Fruit fly (Drosophila melanogaster) whole organism, pupa: ENCODE measurements around the gene CG31099.

Experiments used
- CG10348 ChIP-seq: fragments of 200-800 bp; sonication (Bioruptor generic); IDR thresholded peaks from 2 replicates; pipeline ENCODE4 v1.3.6; 2022; ENCODE audit warnings: missing biosample characterization, missing genetic modification characterization
- CG12605 ChIP-seq: fragments of 200-800 bp; sonication (Bioruptor generic); IDR thresholded peaks from 2 replicates; pipeline ENCODE4 v1.3.6; 2022; ENCODE audit warnings: missing biosample characterization, missing genetic modification characterization
- CG13204 ChIP-seq: fragments of 200-800 bp; sonication (Bioruptor generic); optimal IDR thresholded peaks from 2 replicates; lab custom pipeline; 2018; ENCODE audit warnings: missing biosample characterization, mild to moderate bottlenecking, missing genetic modification characterization, moderate library complexity
- CG14655 ChIP-seq: fragments of 200-800 bp; sonication (Bioruptor generic); optimal IDR thresholded peaks from 3 replicates; lab custom pipeline; 2017; ENCODE audit warnings: mild to moderate bottlenecking, missing biosample characterization, missing genetic modification reagents, missing genetic modification characterization
- CG15710 ChIP-seq: fragments of 200-800 bp; sonication (Bioruptor generic); optimal IDR thresholded peaks from 2 replicates; lab custom pipeline; 2018; ENCODE audit warnings: missing biosample characterization, mild to moderate bottlenecking, missing genetic modification characterization, moderate library complexity
- CG17806 ChIP-seq: fragments of 200-800 bp; sonication (Bioruptor generic); optimal IDR thresholded peaks from 2 replicates; lab custom pipeline; 2018; ENCODE audit warnings: missing biosample characterization, mild to moderate bottlenecking, missing genetic modification characterization, moderate library complexity
- CG32121 ChIP-seq: fragments of 200-800 bp; sonication (Bioruptor generic); IDR thresholded peaks from 2 replicates; pipeline ENCODE4 v1.3.6; 2022; ENCODE audit warnings: missing biosample characterization, missing genetic modification characterization
- CG34367 ChIP-seq: fragments of 200-800 bp; sonication (Bioruptor generic); optimal IDR thresholded peaks from 2 replicates; lab custom pipeline; 2018; ENCODE audit warnings: missing biosample characterization, mild to moderate bottlenecking, missing genetic modification characterization
- CG4496 ChIP-seq: fragments of 200-800 bp; sonication (Bioruptor generic); IDR thresholded peaks from 3 replicates; pipeline ENCODE4 v1.3.6; 2022; ENCODE audit warnings: missing biosample characterization, missing genetic modification characterization
- CG8159 ChIP-seq: fragments of 200-800 bp; sonication (Bioruptor generic); optimal IDR thresholded peaks from 3 replicates; lab custom pipeline; 2018; ENCODE audit warnings: missing biosample characterization, mild to moderate bottlenecking, missing genetic modification characterization, moderate library complexity
- CG8301 ChIP-seq: fragments of 200-800 bp; sonication (Bioruptor generic); optimal IDR thresholded peaks from 2 replicates; lab custom pipeline; 2018; ENCODE audit warnings: missing biosample characterization, mild to moderate bottlenecking, missing genetic modification characterization
- CG9948 ChIP-seq: fragments of 200-800 bp; sonication (Bioruptor generic); optimal IDR thresholded peaks from 2 replicates; lab custom pipeline; 2018; ENCODE audit warnings: missing biosample characterization, mild to moderate bottlenecking, missing genetic modification characterization, moderate library complexity
- D1 ChIP-seq: fragments of 200-800 bp; sonication (Bioruptor generic); optimal IDR thresholded peaks from 2 replicates; lab custom pipeline; 2018; ENCODE audit warnings: missing biosample characterization, mild to moderate bottlenecking, missing genetic modification characterization, moderate library complexity
- EcR ChIP-seq: fragments of 200-800 bp; sonication (Bioruptor generic); optimal IDR thresholded peaks from 3 replicates; lab custom pipeline; 2019; ENCODE audit warnings: missing biosample characterization, missing genetic modification characterization, mild to moderate bottlenecking, moderate library complexity, missing genetic modification reagents
- Ets98B ChIP-seq: fragments of 200-800 bp; sonication (Bioruptor generic); IDR thresholded peaks from 2 replicates; pipeline ENCODE4 v1.3.6; 2022; ENCODE audit warnings: missing biosample characterization, missing genetic modification characterization
- Pif1A ChIP-seq: fragments of 200-800 bp; sonication (Bioruptor generic); optimal IDR thresholded peaks from 3 replicates; lab custom pipeline; 2016; ENCODE audit warnings: missing biosample characterization, missing genetic modification characterization
- Pif1B ChIP-seq: fragments of 200-800 bp; sonication (Bioruptor generic); optimal IDR thresholded peaks from 3 replicates; lab custom pipeline; 2016; ENCODE audit warnings: missing biosample characterization, missing genetic modification characterization
- Snoo ChIP-seq: fragments of 200-800 bp; sonication (Bioruptor generic); optimal IDR thresholded peaks from 3 replicates; lab custom pipeline; 2017; ENCODE audit warnings: missing biosample characterization, mild to moderate bottlenecking, missing genetic modification characterization, inconsistent platforms
- fd96Ca ChIP-seq: fragments of 200-800 bp; sonication (Bioruptor generic); IDR thresholded peaks from 3 replicates; pipeline ENCODE4 v1.3.6; 2022; ENCODE audit warnings: missing biosample characterization, missing genetic modification characterization
- gl ChIP-seq: fragments of 200-800 bp; sonication (Bioruptor generic); optimal IDR thresholded peaks from 2 replicates; lab custom pipeline; 2018; ENCODE audit warnings: missing biosample characterization, mild to moderate bottlenecking, missing genetic modification characterization
- rn ChIP-seq: fragments of 200-800 bp; sonication (Bioruptor generic); IDR thresholded peaks from 2 replicates; pipeline ENCODE4 v1.3.6; 2022; ENCODE audit warnings: missing biosample characterization, missing genetic modification characterization

CG31099 gene

dm6 chr3R:25289589-25289988 lies 21.2 kb downstream of the CG31099 start, which contains the start of gene CG11893:
TSS of gene CG11893 (plus strand) at chr3R:25289889.
- no peak for TF ChIP-seq CG14655 (GFP tag; lab: Kevin White, UChicago)
- no peak for TF ChIP-seq Pif1A
- TF ChIP-seq CG32121 (GFP tag; lab: Robert Waterston, UW) = no peak
- no peak for TF ChIP-seq gl (tag; lab: Kevin White, UChicago)
- no peak for TF ChIP-seq fd96Ca
- no peak for TF ChIP-seq EcR (GFP tag; lab: Kevin White, UChicago)
- no peak for TF ChIP-seq CG12605
- TF ChIP-seq CG10348 (GFP tag; lab: Robert Waterston, UW) = no peak
- no peak for TF ChIP-seq CG15710

dm6 chr3R:25287128-25287527 lies 23.6 kb downstream of the CG31099 start, which contains the start of gene CG13658:
TSS of gene CG13658 (plus strand) at chr3R:25287474.
- no peak for TF ChIP-seq CG14655 (GFP tag; lab: Kevin White, UChicago)
- TF ChIP-seq D1 (tag; lab: Kevin White, UChicago) = no peak
- TF ChIP-seq gl (tag; lab: Kevin White, UChicago) = no peak
- no peak for TF ChIP-seq CG32121 (GFP tag; lab: Robert Waterston, UW)
- no peak for TF ChIP-seq CG34367
- TF ChIP-seq fd96Ca = no peak
- TF ChIP-seq CG8159 = no peak
- TF ChIP-seq CG13204 (GFP tag; lab: Kevin White, UChicago) = no peak
- TF ChIP-seq CG12605 = no peak
- no peak for TF ChIP-seq CG10348 (GFP tag; lab: Robert Waterston, UW)
- TF ChIP-seq CG4496 (GFP tag; lab: Robert Waterston, UW) = no peak
- TF ChIP-seq CG15710 = no peak
- no peak for TF ChIP-seq CG8301 (tag; lab: Kevin White, UChicago)
- TF ChIP-seq Pif1B (GFP tag; lab: Kevin White, UChicago) = no peak
- TF ChIP-seq EcR (GFP tag; lab: Kevin White, UChicago) = no peak
- no peak for TF ChIP-seq Ets98B
- no peak for TF ChIP-seq CG9948 (tag; lab: Kevin White, UChicago)
- TF ChIP-seq Pif1A = no peak

dm6 chr3R:25285173-25285572 lies 25.6 kb downstream of the CG31099 start, which contains the start of gene CG31104:
TSS of gene CG31104 (plus strand) at chr3R:25285473.
- TF ChIP-seq CG15710 = no peak
- no peak for TF ChIP-seq Pif1B (GFP tag; lab: Kevin White, UChicago)
- TF ChIP-seq CG10348 (GFP tag; lab: Robert Waterston, UW) = no peak
- no peak for TF ChIP-seq CG14655 (GFP tag; lab: Kevin White, UChicago)
- no peak for TF ChIP-seq CG34367
- TF ChIP-seq Snoo (tag; lab: Kevin White, UChicago) = no peak
- TF ChIP-seq CG9948 (tag; lab: Kevin White, UChicago) = no peak
- TF ChIP-seq CG17806 (tag; lab: Kevin White, UChicago) = no peak
- TF ChIP-seq Pif1A = no peak
- TF ChIP-seq CG32121 (GFP tag; lab: Robert Waterston, UW) = no peak
- TF ChIP-seq CG13204 (GFP tag; lab: Kevin White, UChicago) = no peak
- TF ChIP-seq rn (GFP tag; lab: Robert Waterston, UW) = no peak
- no peak for TF ChIP-seq CG8301 (tag; lab: Kevin White, UChicago)
- no peak for TF ChIP-seq EcR (GFP tag; lab: Kevin White, UChicago)
- TF ChIP-seq D1 (tag; lab: Kevin White, UChicago) = no peak
- no peak for TF ChIP-seq Ets98B
- no peak for TF ChIP-seq CG12605
- no peak for TF ChIP-seq CG4496 (GFP tag; lab: Robert Waterston, UW)
- TF ChIP-seq CG8159 = no peak
- no peak for TF ChIP-seq gl (tag; lab: Kevin White, UChicago)

- TF ChIP-seq CG8301 (tag; lab: Kevin White, UChicago) = no peak
- TF ChIP-seq Pif1B (GFP tag; lab: Kevin White, UChicago) = no peak
- no peak for TF ChIP-seq fd96Ca
- TF ChIP-seq CG9948 (tag; lab: Kevin White, UChicago) = no peak
- TF ChIP-seq CG4496 (GFP tag; lab: Robert Waterston, UW) = no peak
- TF ChIP-seq CG15710 = no peak
- no peak for TF ChIP-seq Ets98B
- TF ChIP-seq CG12605 = no peak
- no peak for TF ChIP-seq Snoo (tag; lab: Kevin White, UChicago)
- TF ChIP-seq CG14655 (GFP tag; lab: Kevin White, UChicago) = no peak
Measured at dm6 chr3R:25283209-25283670, 27.5 kb downstream of the CG31099 start, which contains the start of gene CG31300. TSS of gene CG31300 (plus strand) at chr3R:25283620.

dm6 chr3R:25281165-25281564 lies 29.6 kb downstream of the CG31099 start, which contains the start of gene CG11892:
TSS of gene CG11892 (plus strand) at chr3R:25281548.
- no peak for TF ChIP-seq gl (tag; lab: Kevin White, UChicago)
- no peak for TF ChIP-seq CG8159
- no peak for TF ChIP-seq rn (GFP tag; lab: Robert Waterston, UW)
- no peak for TF ChIP-seq CG12605
- no peak for TF ChIP-seq Snoo (tag; lab: Kevin White, UChicago)
- TF ChIP-seq CG17806 (tag; lab: Kevin White, UChicago) = no peak
- no peak for TF ChIP-seq CG13204 (GFP tag; lab: Kevin White, UChicago)
- TF ChIP-seq fd96Ca = no peak
- no peak for TF ChIP-seq CG15710
- no peak for TF ChIP-seq CG10348 (GFP tag; lab: Robert Waterston, UW)
- TF ChIP-seq CG9948 (tag; lab: Kevin White, UChicago) = no peak
- TF ChIP-seq CG4496 (GFP tag; lab: Robert Waterston, UW) = no peak
- no peak for TF ChIP-seq CG32121 (GFP tag; lab: Robert Waterston, UW)
- TF ChIP-seq CG14655 (GFP tag; lab: Kevin White, UChicago) = no peak
- no peak for TF ChIP-seq Pif1B (GFP tag; lab: Kevin White, UChicago)
- TF ChIP-seq Ets98B = no peak
- TF ChIP-seq EcR (GFP tag; lab: Kevin White, UChicago) = no peak
- TF ChIP-seq D1 (tag; lab: Kevin White, UChicago) = no peak
